Worm (Caenorhabditis elegans): ENCODE results near the gene irld-15.

ce11 chrV:2278543-2278942 lies 25.1 kb downstream of the irld-15 start, which contains the start of gene fbxa-137:
- TF ChIP-seq ref-1 (GFP tag; conservative IDR thresholded peaks at IDR 0.05) (no peak), cog-1 (tag; optimal IDR thresholded peaks at IDR 0.05) (peak; percentile 67), klf-2 (GFP tag; conservative IDR thresholded peaks at IDR 0.05) (no peak), med-1 (GFP tag; optimal IDR thresholded peaks at IDR 0.05; ENCODE audit: insufficient read depth) (no peak), ztf-29 (GFP tag; IDR thresholded peaks at IDR 0.05) (no peak), ztf-23 (GFP tag; IDR thresholded peaks at IDR 0.05) (no peak), flt-1 (GFP tag; IDR thresholded peaks at IDR 0.05) (no peak), T22C8.4 (GFP tag; IDR thresholded peaks at IDR 0.05) (no peak), tab-1 (GFP tag; IDR thresholded peaks at IDR 0.05) (no peak)
